Worm (Caenorhabditis elegans) whole organism, young adult: ENCODE measurements around the gene snu-23.

Experiments
- F23B12.7 ChIP-seq: sonication (generic microtip); optimal IDR thresholded peaks from 2 replicates; lab custom pipeline; 2017; ENCODE audit warnings: missing genetic modification characterization, mild to moderate bottlenecking, missing compliant biosample characterization, antibody characterized with exemption, moderate library complexity; ENCODE audit not compliant: insufficient read depth
- Y95B8A.8 ChIP-seq: fragments of 200-800 bp; sonication (Bioruptor generic); IDR thresholded peaks from 2 replicates; pipeline ENCODE4 v1.3.6; 2022; ENCODE audit warnings: missing genetic modification reagents, missing genetic modification characterization, missing compliant biosample characterization
- ama-1 ChIP-seq, 3 experiments: fragments of 150-350 bp in 1 of 3; sonication (generic microtip) in 2 of 3; optimal IDR thresholded peaks; 2 replicates each; lab custom pipeline; 2014 to 2018; ENCODE audit warnings: missing biosample characterization in 2 of 3, missing genetic modification characterization in 2 of 3, missing genetic modification reagents in 2 of 3
- ceh-27 ChIP-seq: fragments of 200-800 bp; sonication (Bioruptor generic); optimal IDR thresholded peaks from 2 replicates; lab custom pipeline; 2018; ENCODE audit warnings: mild to moderate bottlenecking, missing genetic modification characterization, moderate library complexity, missing compliant biosample characterization
- ekl-4 ChIP-seq: fragments of 200-800 bp; sonication (Bioruptor generic); IDR thresholded peaks from 2 replicates; pipeline ENCODE4 v1.3.6; 2022; ENCODE audit warnings: missing genetic modification reagents, missing genetic modification characterization, missing compliant biosample characterization
- lin-35 ChIP-seq, 3 experiments: fragments of 150-350 bp in 2 of 3; sonication (generic microtip) in 1 of 3; optimal IDR thresholded peaks; 2 replicates each; lab custom pipeline; 2014 to 2018; ENCODE audit warnings: missing biosample characterization in 3 of 3, missing genetic modification characterization in 3 of 3, missing genetic modification reagents in 3 of 3
- nhr-179 ChIP-seq: sonication (generic microtip); optimal IDR thresholded peaks from 2 replicates; lab custom pipeline; 2016; ENCODE audit warnings: mild to moderate bottlenecking, missing genetic modification characterization, missing compliant biosample characterization
- pha-4 ChIP-seq: fragments of 150-350 bp; sonication (generic microtip); optimal IDR thresholded peaks from 2 replicates; lab custom pipeline; 2014; ENCODE audit warnings: missing biosample characterization, missing genetic modification reagents, missing genetic modification characterization
- sdz-38 ChIP-seq: sonication (generic microtip); optimal IDR thresholded peaks from 2 replicates; lab custom pipeline; 2016; ENCODE audit warnings: missing genotype, missing genetic modification characterization, missing compliant biosample characterization
- snpc-3.4 ChIP-seq: sonication (generic microtip); optimal IDR thresholded peaks from 2 replicates; lab custom pipeline; 2017; ENCODE audit warnings: missing genetic modification characterization, mild to moderate bottlenecking, missing compliant biosample characterization, antibody characterized with exemption, moderate library complexity, missing genotype, missing genetic modification reagents
- snpc-4 ChIP-seq, 5 experiments: fragments of 150-350 bp in 1 of 5; sonication (generic microtip) in 4 of 5; optimal IDR thresholded peaks; 2 replicates each; lab custom pipeline; 2014 to 2018; ENCODE audit warnings: missing genetic modification characterization in 5 of 5, missing biosample characterization in 3 of 5, antibody characterized with exemption in 2 of 5, mild to moderate bottlenecking in 2 of 5, missing compliant biosample characterization in 2 of 5, missing genotype in 2 of 5, moderate library complexity in 2 of 5, missing genetic modification reagents in 1 of 5
- somi-1 ChIP-seq: fragments of 200-800 bp; sonication (Bioruptor generic); optimal IDR thresholded peaks from 2 replicates; lab custom pipeline; 2018; ENCODE audit warnings: mild to moderate bottlenecking, missing genetic modification characterization, missing compliant biosample characterization
- tlf-1 ChIP-seq: fragments of 200-800 bp; sonication (Bioruptor generic); optimal IDR thresholded peaks from 2 replicates; lab custom pipeline; 2018; ENCODE audit warnings: mild to moderate bottlenecking, missing genetic modification characterization, missing compliant biosample characterization
- zfh-2 ChIP-seq: fragments of 200-800 bp; sonication (Bioruptor generic); conservative IDR thresholded peaks from 2 replicates; pipeline ENCODE4 v1.3.6; 2022; ENCODE audit warnings: missing genetic modification reagents, missing genetic modification characterization, missing compliant biosample characterization

- TF ChIP-seq snpc-4 (GFP tag; optimal IDR thresholded peaks at IDR 0.05; lab: Kevin White, UChicago) (no peak), snpc-4 (tag; optimal IDR thresholded peaks at IDR 0.05; lab: Kevin White, UChicago) (no peak), ceh-27 (no peak), pha-4 (tag; lab: Kevin White, UChicago) (no peak), F23B12.7 (tag; lab: Kevin White, UChicago) (no peak), Y95B8A.8 (GFP tag; lab: Robert Waterston, UW) (no peak), nhr-179 (no peak), zfh-2 (no peak), somi-1 (GFP tag; lab: Kevin White, UChicago) (no peak), snpc-3.4 (tag; lab: Kevin White, UChicago) (no peak), ama-1 (optimal IDR thresholded peaks at IDR 0.05; lab: Kevin White, UChicago) (no peak), ama-1 (GFP tag; optimal IDR thresholded peaks at IDR 0.05; lab: Kevin White, UChicago) (no peak), lin-35 (GFP tag; optimal IDR thresholded peaks at IDR 0.05; lab: Kevin White, UChicago) (no peak), tlf-1 (GFP tag; lab: Kevin White, UChicago) (no peak), ekl-4 (GFP tag; lab: Robert Waterston, UW) (no peak), sdz-38 (tag; lab: Kevin White, UChicago) (no peak)
Measured at ce11 chrIII:7809033-7809432, 39.1 kb upstream of the snu-23 start.
